Worm (Caenorhabditis elegans): ENCODE data around the gene dao-6.

- TF ChIP-seq tra-4 (tag; optimal IDR thresholded peaks at IDR 0.05) (no peak), hmbx-1 (tag; optimal IDR thresholded peaks at IDR 0.05) (no peak), scrt-1 (GFP tag; IDR thresholded peaks at IDR 0.05) (0 out of 2 replicates have a peak, but pooled peaks have one; percentile 68), ama-1 (optimal IDR thresholded peaks at IDR 0.05) (no peak), ceh-13 (GFP tag; optimal IDR thresholded peaks at IDR 0.05) (no peak), hnd-1 (tag; optimal IDR thresholded peaks at IDR 0.05) (no peak), pes-1 (GFP tag; IDR thresholded peaks at IDR 0.05) (no peak), B0310.2 (tag; optimal IDR thresholded peaks at IDR 0.05) (no peak), ets-7 (tag; optimal IDR thresholded peaks at IDR 0.05) (no peak), tbx-11 (GFP tag; IDR thresholded peaks at IDR 0.05) (peak; percentile 34; the same call in 1 of the 2 replicates), flt-1 (GFP tag; IDR thresholded peaks at IDR 0.05) (no peak), sea-1 (GFP tag; conservative IDR thresholded peaks at IDR 0.05) (no peak), aly-1 (tag; optimal IDR thresholded peaks at IDR 0.05) (no peak), ceh-36 (tag; optimal IDR thresholded peaks at IDR 0.05) (peak; percentile 32)
These were observed 32.0 kb downstream of the dao-6 start for ce11 chrIII:9703747-9704605.

Data from whole organism, early embryonic.